Worm (Caenorhabditis elegans): Measurements from ENCODE around the gene fbxa-89.

The fbxa-89 gene

ce11 chrIII:12235914-12236313, at the start of gene fbxa-89, which contains the start of gene grl-15:
Gene fbxa-89, plus strand, starts transcription at chrIII:12236184.
Gene grl-15, minus strand, starts transcription at chrIII:12236014.
- no peak for TF ChIP-seq unc-62 (GFP tag; optimal IDR thresholded peaks at IDR 0.05)

ce11 chrIII:12188236-12188635, 47.7 kb upstream of the fbxa-89 start:
- no peak for TF ChIP-seq unc-62 (GFP tag; optimal IDR thresholded peaks at IDR 0.05)

- TF ChIP-seq unc-62 (GFP tag; optimal IDR thresholded peaks at IDR 0.05) = no peak
These were observed 41.8 kb upstream of the fbxa-89 start, which contains the start of gene Y75B8A.44 for ce11 chrIII:12194190-12194589. Gene Y75B8A.44, plus strand, starts transcription at chrIII:12194490.

- no peak for TF ChIP-seq unc-62 (GFP tag; optimal IDR thresholded peaks at IDR 0.05)
These were observed 40.0 kb upstream of the fbxa-89 start for ce11 chrIII:12195991-12196390.

DNA sequence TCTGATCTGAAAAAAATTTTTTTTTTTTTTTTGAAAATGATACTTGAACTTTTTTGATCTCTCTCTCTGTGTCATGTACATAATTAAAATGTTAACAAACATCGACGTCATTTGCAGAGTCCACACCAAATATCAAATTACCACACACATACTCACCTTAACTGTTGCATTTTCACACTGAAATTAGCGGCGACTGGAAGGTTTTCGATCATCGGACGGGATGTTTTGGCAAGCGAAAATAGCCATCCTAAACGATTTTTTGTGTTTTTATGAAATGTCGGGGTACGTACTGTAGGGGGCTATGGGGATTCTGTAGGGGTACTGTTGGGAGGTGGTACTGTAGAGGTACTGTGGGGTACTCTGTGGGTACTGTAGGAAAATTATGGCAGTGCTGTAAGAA, 37.8 kb upstream of the fbxa-89 start:
- no peak for TF ChIP-seq unc-62 (GFP tag; optimal IDR thresholded peaks at IDR 0.05)

DNA sequence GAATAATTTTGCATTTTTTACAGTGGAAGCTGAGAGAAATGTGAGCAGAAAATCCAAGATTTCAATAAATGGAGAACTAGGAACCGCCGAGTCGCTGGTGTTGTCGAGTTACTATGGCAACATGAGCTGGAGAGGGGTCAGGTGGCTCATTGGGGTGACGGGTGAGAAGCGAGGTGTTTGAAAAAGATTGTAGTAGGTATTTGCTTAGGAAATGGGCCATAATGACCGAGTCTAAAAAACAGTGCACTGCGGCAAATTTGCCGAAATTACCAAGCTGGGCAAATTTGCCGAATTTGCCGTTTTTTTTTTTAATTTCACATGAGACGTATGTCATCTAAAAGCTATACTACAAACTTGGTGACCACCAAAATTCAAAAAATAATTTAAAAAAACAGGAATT, 33.5 kb upstream of the fbxa-89 start, which contains the start of gene osm-12:
Gene osm-12, minus strand, starts transcription at position 101 of the 400 bp plus-strand sequence.
- TF ChIP-seq unc-62 (GFP tag; optimal IDR thresholded peaks at IDR 0.05) = no peak

DNA sequence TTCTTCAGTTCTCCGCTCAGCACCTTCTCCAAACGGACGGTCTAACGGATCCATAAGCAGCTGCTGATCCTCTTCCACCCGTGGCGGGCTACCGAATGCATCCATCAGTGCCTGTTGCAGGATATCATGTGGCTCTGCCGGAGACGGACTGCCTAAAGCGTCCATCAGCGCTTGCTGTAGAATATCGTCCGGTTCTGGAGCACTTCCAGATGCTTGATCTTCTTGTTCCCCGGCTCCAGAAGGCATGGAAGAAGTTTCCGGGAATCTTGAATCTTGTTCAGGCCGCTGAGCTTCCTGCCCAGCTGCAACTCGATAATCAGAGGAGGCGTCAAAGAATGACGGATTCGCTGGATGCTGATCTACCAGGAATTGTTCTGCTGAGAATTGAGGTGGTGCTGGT, 30.7 kb upstream of the fbxa-89 start:
- no peak for TF ChIP-seq unc-62 (GFP tag; optimal IDR thresholded peaks at IDR 0.05)

- no peak for TF ChIP-seq unc-62 (GFP tag; optimal IDR thresholded peaks at IDR 0.05)
These were observed 28.4 kb upstream of the fbxa-89 start for ce11 chrIII:12207574-12207973.

- no peak for TF ChIP-seq unc-62 (GFP tag; optimal IDR thresholded peaks at IDR 0.05)
These were observed 20.4 kb upstream of the fbxa-89 start, which contains the start of gene Y75B8A.13 for ce11 chrIII:12215596-12215995. Gene Y75B8A.13, minus strand, starts transcription at chrIII:12215696.

- no peak for TF ChIP-seq unc-62 (GFP tag; optimal IDR thresholded peaks at IDR 0.05)
These were observed 17.9 kb upstream of the fbxa-89 start for ce11 chrIII:12218078-12218477.

DNA sequence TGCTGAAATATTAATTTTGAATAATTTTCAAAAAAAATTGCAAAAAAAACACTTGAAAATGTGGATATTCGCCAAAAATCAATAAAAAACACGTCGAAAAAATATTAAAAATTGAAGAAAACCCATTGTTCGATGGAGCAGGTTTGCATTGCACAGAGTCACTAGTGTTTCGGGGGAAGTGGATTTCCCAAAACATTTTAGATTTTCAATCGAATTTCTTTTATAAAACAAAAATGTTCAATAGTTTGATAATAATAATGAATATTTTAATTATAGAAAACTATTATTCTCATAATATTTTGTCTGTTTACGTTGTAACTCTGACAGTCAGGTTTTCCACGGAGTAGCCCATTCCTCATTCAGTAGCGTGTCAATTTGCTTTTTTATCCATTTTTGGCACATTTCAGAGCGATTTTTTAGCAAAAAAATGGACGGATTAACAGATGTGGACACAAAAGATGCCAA, 17.3 kb upstream of the fbxa-89 start, which contains the start of the genes gex-4 and gphr-1:
Gene gex-4, minus strand, starts transcription at position 2 of the 465 bp plus-strand sequence.
Gene gphr-1, plus strand, starts transcription at position 415 of the 465 bp plus-strand sequence.
- TF ChIP-seq unc-62 (GFP tag; optimal IDR thresholded peaks at IDR 0.05) = no peak

- TF ChIP-seq unc-62 (GFP tag; optimal IDR thresholded peaks at IDR 0.05) = no peak
These were observed 15.2 kb upstream of the fbxa-89 start for ce11 chrIII:12220820-12221219.

DNA sequence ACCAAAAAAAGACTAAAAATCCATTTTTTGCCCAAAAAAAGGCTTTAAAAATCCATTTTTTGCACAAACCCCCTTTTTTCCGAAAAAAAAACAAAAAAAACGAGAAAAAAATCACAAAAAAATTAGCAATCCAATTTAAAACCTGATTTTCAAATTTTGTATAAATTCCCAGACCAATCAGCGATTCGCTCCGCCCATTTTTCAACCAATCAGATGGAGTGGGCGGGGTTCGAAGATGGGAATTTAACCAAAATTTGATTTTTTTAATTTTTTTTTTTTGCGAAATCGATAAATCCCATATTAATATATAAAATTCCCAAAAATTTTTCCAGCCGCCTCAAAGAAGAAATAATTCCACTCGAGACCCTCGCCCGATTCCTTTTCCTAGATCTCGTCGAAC, 14.5 kb upstream of the fbxa-89 start:
- no peak for TF ChIP-seq unc-62 (GFP tag; optimal IDR thresholded peaks at IDR 0.05)

ce11 chrIII:12223208-12223607, 12.8 kb upstream of the fbxa-89 start:
- no peak for TF ChIP-seq unc-62 (GFP tag; optimal IDR thresholded peaks at IDR 0.05)

ce11 chrIII:12225234-12225633, 10.8 kb upstream of the fbxa-89 start, which contains the start of gene gmn-1:
Gene gmn-1, minus strand, starts transcription at chrIII:12225331.
- no peak for TF ChIP-seq unc-62 (GFP tag; optimal IDR thresholded peaks at IDR 0.05)

ce11 chrIII:12226089-12226682, 9.8 kb upstream of the fbxa-89 start, which contains the start of the genes Y75B8A.18 and Y75B8A.19:
Gene Y75B8A.18, minus strand, starts transcription at chrIII:12226230.
Gene Y75B8A.19, plus strand, starts transcription at chrIII:12226632.
- TF ChIP-seq unc-62 (GFP tag; optimal IDR thresholded peaks at IDR 0.05) = no peak

- no peak for TF ChIP-seq unc-62 (GFP tag; optimal IDR thresholded peaks at IDR 0.05)
These were observed 8.0 kb upstream of the fbxa-89 start for ce11 chrIII:12227935-12228334.

Data from whole organism, dauer.